Fruit fly (Drosophila melanogaster) whole organism, embryonic: ENCODE measurements around the gene dyw.

Experiments used
- B-H1 ChIP-seq: fragments of 200-800 bp; sonication (Bioruptor generic); IDR thresholded peaks from 3 replicates; pipeline ENCODE4 v1.3.6; 2022; ENCODE audit warnings: missing biosample characterization, missing genetic modification characterization
- Bgb ChIP-seq: fragments of 200-800 bp; sonication (Bioruptor generic); IDR thresholded peaks from 2 replicates; pipeline ENCODE4 v1.3.6; 2022; ENCODE audit warnings: missing biosample characterization, missing genetic modification characterization; ENCODE audit not compliant: partially characterized antibody
- Bteb2 ChIP-seq: fragments of 200-800 bp; sonication (Bioruptor generic); optimal IDR thresholded peaks from 2 replicates; lab custom pipeline; 2016; ENCODE audit warnings: missing biosample characterization, missing genetic modification characterization
- CG10209 ChIP-seq: fragments of 200-800 bp; sonication (Bioruptor generic); optimal IDR thresholded peaks from 3 replicates; lab custom pipeline; 2017; ENCODE audit warnings: missing biosample characterization, mild to moderate bottlenecking, missing genetic modification characterization, missing genetic modification reagents
- CG14860 ChIP-seq: fragments of 200-800 bp; sonication (Bioruptor generic); IDR thresholded peaks from 3 replicates; pipeline ENCODE4 v1.3.6; 2022; ENCODE audit warnings: missing biosample characterization, missing genetic modification characterization; ENCODE audit not compliant: partially characterized antibody
- CG1529 ChIP-seq: fragments of 200-800 bp; sonication (Bioruptor generic); optimal IDR thresholded peaks from 3 replicates; lab custom pipeline; 2018; ENCODE audit warnings: missing biosample characterization, missing genetic modification characterization
- CG15514 ChIP-seq: fragments of 200-800 bp; sonication (Bioruptor generic); optimal IDR thresholded peaks from 3 replicates; lab custom pipeline; 2017; ENCODE audit warnings: missing biosample characterization, missing genetic modification characterization, mild to moderate bottlenecking, moderate library complexity, missing genetic modification reagents
- CG1647 ChIP-seq: fragments of 200-800 bp; sonication (Bioruptor generic); optimal IDR thresholded peaks from 3 replicates; lab custom pipeline; 2016; ENCODE audit warnings: missing biosample characterization, missing genetic modification characterization
- CG17359 ChIP-seq: fragments of 200-800 bp; sonication (Bioruptor generic); optimal IDR thresholded peaks from 3 replicates; lab custom pipeline; 2018; ENCODE audit warnings: missing biosample characterization, mild to moderate bottlenecking, missing genetic modification characterization, moderate library complexity
- CG2116 ChIP-seq: fragments of 200-800 bp; sonication (Bioruptor generic); optimal IDR thresholded peaks from 3 replicates; lab custom pipeline; 2018; ENCODE audit warnings: missing biosample characterization, mild to moderate bottlenecking, missing genetic modification characterization
- CG2202 ChIP-seq: fragments of 200-800 bp; sonication (Bioruptor generic); optimal IDR thresholded peaks from 2 replicates; lab custom pipeline; 2018; ENCODE audit warnings: missing biosample characterization, mild to moderate bottlenecking, missing genetic modification characterization
- CG32772 ChIP-seq: fragments of 200-800 bp; sonication (Bioruptor generic); IDR thresholded peaks from 2 replicates; pipeline ENCODE4 v1.3.6; 2022; ENCODE audit warnings: missing biosample characterization, missing genetic modification characterization
- CG3726 ChIP-seq: fragments of 200-800 bp; sonication (Bioruptor generic); IDR thresholded peaks from 3 replicates; pipeline ENCODE4, ENCODE4 v1.3.6; 2022; ENCODE audit warnings: missing biosample characterization, missing genetic modification characterization
- CG3995 ChIP-seq: fragments of 200-800 bp; sonication (Bioruptor generic); optimal IDR thresholded peaks from 3 replicates; lab custom pipeline; 2016; ENCODE audit warnings: missing biosample characterization, missing genetic modification characterization
- CG42726 ChIP-seq: fragments of 200-800 bp; sonication (Bioruptor generic); IDR thresholded peaks from 2 replicates; pipeline ENCODE4 v1.3.6; 2022; ENCODE audit warnings: missing biosample characterization, missing genetic modification characterization; ENCODE audit not compliant: partially characterized antibody
- CG6175 ChIP-seq: fragments of 200-800 bp; sonication (Bioruptor generic); IDR thresholded peaks from 3 replicates; pipeline ENCODE4 v1.3.6; 2022; ENCODE audit warnings: missing biosample characterization, missing genetic modification characterization
- CG6854 ChIP-seq: fragments of 200-800 bp; sonication (Bioruptor generic); optimal IDR thresholded peaks from 3 replicates; lab custom pipeline; 2017; ENCODE audit warnings: missing biosample characterization, mild to moderate bottlenecking, missing genetic modification characterization
- CG7357 ChIP-seq: fragments of 200-800 bp; sonication (Bioruptor generic); IDR thresholded peaks from 3 replicates; pipeline ENCODE4 v1.3.6; 2022; ENCODE audit warnings: missing biosample characterization, missing genetic modification characterization
- CG7963 ChIP-seq: fragments of 200-800 bp; sonication (Bioruptor generic); IDR thresholded peaks from 3 replicates; pipeline ENCODE4 v1.3.6; 2022; ENCODE audit warnings: missing biosample characterization, missing genetic modification characterization; ENCODE audit not compliant: partially characterized antibody
- Ets65A ChIP-seq: fragments of 200-800 bp; sonication (Bioruptor generic); peaks from one replicate; lab custom pipeline; 2016; ENCODE audit warnings: missing biosample characterization, missing genetic modification characterization
- GATAe ChIP-seq: fragments of 200-800 bp; sonication (Bioruptor generic); conservative IDR thresholded peaks from 2 replicates; pipeline ENCODE4 v1.3.6; 2022; ENCODE audit warnings: missing biosample characterization, missing genetic modification characterization
- HLH54F ChIP-seq: fragments of 200-800 bp; sonication (Bioruptor generic); optimal IDR thresholded peaks from 3 replicates; lab custom pipeline; 2016; ENCODE audit warnings: missing biosample characterization, missing genetic modification characterization
- Lim3 ChIP-seq: fragments of 200-800 bp; sonication (Bioruptor generic); IDR thresholded peaks from 2 replicates; pipeline ENCODE4 v1.3.6; 2022; ENCODE audit warnings: missing biosample characterization, missing genetic modification characterization
- Mrtf ChIP-seq: fragments of 200-800 bp; sonication (Bioruptor generic); IDR thresholded peaks from 3 replicates; pipeline ENCODE4 v1.3.6; 2022; ENCODE audit warnings: missing biosample characterization, missing genetic modification characterization
- Nf-YA ChIP-seq: fragments of 200-800 bp; sonication (Bioruptor generic); IDR thresholded peaks from 2 replicates; pipeline ENCODE4 v1.3.6; 2022; ENCODE audit warnings: missing biosample characterization, missing genetic modification characterization
- Pdp1 ChIP-seq, 2 experiments: fragments of 200-800 bp; sonication (Bioruptor generic); optimal IDR thresholded peaks; 3 replicates each; lab custom pipeline; 2016; ENCODE audit warnings: missing biosample characterization in 2 of 2, missing genetic modification characterization in 2 of 2, mild to moderate bottlenecking in 1 of 2, moderate library complexity in 1 of 2
- Ptx1 ChIP-seq: fragments of 200-800 bp; sonication (Bioruptor generic); IDR thresholded peaks from 2 replicates; pipeline ENCODE4 v1.3.6; 2022; ENCODE audit warnings: missing biosample characterization, missing genetic modification characterization
- Rfx ChIP-seq: fragments of 200-800 bp; sonication (Bioruptor generic); IDR thresholded peaks from 2 replicates; pipeline ENCODE4 v1.3.6; 2022; ENCODE audit warnings: missing biosample characterization, missing genetic modification characterization
- Stat92E ChIP-seq, 3 experiments: fragments of >200 bp in 2 of 3; fragments of 200-800 bp in 1 of 3; sonication (Bioruptor generic) in 1 of 3; optimal IDR thresholded peaks; 2 replicates each; lab custom pipeline; 2017 to 2019; ENCODE audit warnings: missing biosample characterization in 3 of 3, missing genetic modification characterization in 3 of 3, mild to moderate bottlenecking in 1 of 3, moderate library complexity in 1 of 3
- TFAM ChIP-seq: fragments of 200-800 bp; sonication (Bioruptor generic); optimal IDR thresholded peaks from 2 replicates; lab custom pipeline; 2017; ENCODE audit warnings: missing biosample characterization, missing genetic modification characterization, inconsistent platforms
- Trl ChIP-seq, 3 experiments: fragments of >200 bp in 2 of 3; fragments of 200-800 bp in 1 of 3; sonication (Bioruptor generic) in 1 of 3; optimal IDR thresholded peaks; 2 replicates in 1 of 3; 3 replicates in 2 of 3; lab custom pipeline; 2016 to 2017; ENCODE audit warnings: missing biosample characterization in 1 of 3, missing genetic modification characterization in 1 of 3
- ash1 ChIP-seq: fragments of 200-800 bp; sonication (Bioruptor generic); optimal IDR thresholded peaks from 2 replicates; lab custom pipeline; 2018; ENCODE audit warnings: missing biosample characterization, mild to moderate bottlenecking, missing genetic modification characterization
- bsh ChIP-seq, 2 experiments: fragments of 200-800 bp; sonication (Bioruptor generic); optimal IDR thresholded peaks; 2 replicates each; lab custom pipeline; 2017 to 2018; ENCODE audit warnings: mild to moderate bottlenecking in 2 of 2, missing biosample characterization in 2 of 2, missing genetic modification characterization in 2 of 2, moderate library complexity in 1 of 2
- cg ChIP-seq: fragments of 200-800 bp; sonication (Bioruptor generic); optimal IDR thresholded peaks from 3 replicates; lab custom pipeline; 2019; ENCODE audit warnings: missing biosample characterization, mild to moderate bottlenecking, missing genetic modification characterization, moderate library complexity
- chinmo ChIP-seq: fragments of 200-800 bp; sonication (Bioruptor generic); IDR thresholded peaks from 4 replicates; pipeline ENCODE4 v1.3.6; 2022; ENCODE audit warnings: missing biosample characterization, missing genetic modification characterization; ENCODE audit not compliant: partially characterized antibody
- chm ChIP-seq: fragments of 200-800 bp; sonication (Bioruptor generic); IDR thresholded peaks from 2 replicates; pipeline ENCODE4 v1.3.6; 2022; ENCODE audit warnings: missing biosample characterization, missing genetic modification characterization
- dati ChIP-seq: fragments of 200-800 bp; sonication (Bioruptor generic); IDR thresholded peaks from 2 replicates; pipeline ENCODE4 v1.3.6; 2022; ENCODE audit warnings: missing biosample characterization, missing genetic modification characterization
- exex ChIP-seq: fragments of 200-800 bp; sonication (Bioruptor generic); optimal IDR thresholded peaks from 4 replicates; lab custom pipeline; 2018; ENCODE audit warnings: missing biosample characterization, mild to moderate bottlenecking, missing genetic modification characterization, moderate library complexity
- gfzf ChIP-seq: fragments of 200-800 bp; sonication (Bioruptor generic); optimal IDR thresholded peaks from 2 replicates; lab custom pipeline; 2016; ENCODE audit warnings: missing biosample characterization, mild to moderate bottlenecking, missing genetic modification characterization, moderate library complexity
- gt ChIP-seq: fragments of 200-800 bp; sonication (Bioruptor generic); IDR thresholded peaks from 2 replicates; pipeline ENCODE4 v1.3.6; 2022; ENCODE audit warnings: missing biosample characterization, missing genetic modification characterization
- insv ChIP-seq, 2 experiments: fragments of 200-800 bp; sonication (Bioruptor generic); optimal IDR thresholded peaks; 3 replicates each; lab custom pipeline; 2016 to 2018; ENCODE audit warnings: missing biosample characterization in 2 of 2, missing genetic modification characterization in 2 of 2
- mirr ChIP-seq: fragments of 200-800 bp; sonication (Bioruptor generic); optimal IDR thresholded peaks from 3 replicates; lab custom pipeline; 2018; ENCODE audit warnings: missing biosample characterization, mild to moderate bottlenecking, missing genetic modification characterization
- mld ChIP-seq: fragments of 200-800 bp; sonication (Bioruptor generic); IDR thresholded peaks from 3 replicates; pipeline ENCODE4 v1.3.6; 2022; ENCODE audit warnings: missing biosample characterization, missing genetic modification characterization; ENCODE audit not compliant: partially characterized antibody
- nerfin-2 ChIP-seq: fragments of 200-800 bp; sonication (Bioruptor generic); IDR thresholded peaks from 2 replicates; pipeline ENCODE4 v1.3.6; 2022; ENCODE audit warnings: missing biosample characterization, missing genetic modification characterization; ENCODE audit not compliant: partially characterized antibody
- onecut ChIP-seq: fragments of 200-800 bp; sonication (Bioruptor generic); IDR thresholded peaks from 2 replicates; pipeline ENCODE4 v1.3.6; 2022; ENCODE audit warnings: missing biosample characterization, missing genetic modification characterization
- pho ChIP-seq: fragments of 200-800 bp; sonication (Bioruptor generic); optimal IDR thresholded peaks from 2 replicates; lab custom pipeline; 2016; ENCODE audit warnings: missing biosample characterization, missing genetic modification characterization
- pros ChIP-seq: fragments of 200-800 bp; sonication (Bioruptor generic); optimal IDR thresholded peaks from 3 replicates; lab custom pipeline; 2019; ENCODE audit warnings: missing biosample characterization, mild to moderate bottlenecking, missing genetic modification characterization, moderate library complexity
- rib ChIP-seq: fragments of 200-800 bp; sonication (Bioruptor generic); IDR thresholded peaks from 2 replicates; pipeline ENCODE4 v1.3.6; 2022; ENCODE audit warnings: missing biosample characterization, missing genetic modification characterization
- salm ChIP-seq: fragments of 200-800 bp; sonication (Bioruptor generic); optimal IDR thresholded peaks from 2 replicates; lab custom pipeline; 2018; ENCODE audit warnings: missing biosample characterization, mild to moderate bottlenecking, missing genetic modification characterization
- sens ChIP-seq: fragments of 200-800 bp; sonication (Bioruptor generic); peaks from one replicate; lab custom pipeline; 2016; ENCODE audit warnings: missing biosample characterization, missing genetic modification characterization
- stc ChIP-seq: fragments of 200-800 bp; sonication (Bioruptor generic); IDR thresholded peaks from 2 replicates; pipeline ENCODE4 v1.3.6; 2022; ENCODE audit warnings: missing biosample characterization, missing genetic modification characterization
- unpg ChIP-seq: fragments of 200-800 bp; sonication (Bioruptor generic); optimal IDR thresholded peaks from 3 replicates; lab custom pipeline; 2018; ENCODE audit warnings: missing biosample characterization, mild to moderate bottlenecking, missing genetic modification characterization, moderate library complexity

Gene dyw

DNA sequence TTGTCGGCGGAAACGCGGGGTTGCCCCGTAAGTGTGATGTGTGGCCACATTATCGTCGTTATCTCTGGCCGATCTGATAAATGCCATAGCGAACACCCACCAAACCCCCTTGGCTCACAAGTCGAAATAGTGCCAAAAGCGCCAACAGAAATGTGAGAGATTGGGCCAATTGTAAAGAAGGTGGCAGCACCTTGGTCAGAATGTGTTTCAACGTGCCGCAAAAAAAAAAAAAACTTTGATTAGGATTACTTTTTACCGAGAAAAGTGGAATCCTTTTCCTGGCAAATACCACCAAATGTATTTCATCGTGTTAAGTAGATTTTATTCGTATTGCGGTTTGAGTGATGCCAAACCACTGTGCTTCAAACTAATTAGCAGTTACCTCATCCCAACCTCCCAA, 49.3 kb upstream of the dyw start (continued):
- no peak for TF ChIP-seq CG7963 (GFP tag; lab: Robert Waterston, UW)
- peak; percentile 95 for TF ChIP-seq Rfx (GFP tag; lab: Robert Waterston, UW)
- TF ChIP-seq CG3726 (GFP tag; lab: Robert Waterston, UW), result peak; percentile 83
- TF ChIP-seq CG32772 (GFP tag; lab: Robert Waterston, UW), result peak; percentile 75
- TF ChIP-seq unpg (GFP tag; lab: Kevin White, UChicago), result peak; percentile 80
- TF ChIP-seq mirr (GFP tag; lab: Kevin White, UChicago), result no peak
- TF ChIP-seq CG10209 (GFP tag; lab: Kevin White, UChicago), result peak; percentile 81
- TF ChIP-seq salm, result peak; percentile 4
- peak; percentile 82 for TF ChIP-seq GATAe
- TF ChIP-seq onecut (GFP tag; lab: Robert Waterston, UW), result peak; percentile 59
- TF ChIP-seq mld (GFP tag; lab: Robert Waterston, UW), result no peak
- TF ChIP-seq CG14860, result 0 out of 3 replicates have a peak, but pooled peaks have one; percentile 48
- TF ChIP-seq CG6175 (GFP tag; lab: Robert Waterston, UW), result peak; percentile 88
- TF ChIP-seq CG42726 (GFP tag; lab: Robert Waterston, UW), result no peak
- no peak for TF ChIP-seq ash1 (GFP tag; lab: Kevin White, UChicago)
- no peak; the same call in 1 of the 2 replicates for TF ChIP-seq gt
- peak; percentile 87 for TF ChIP-seq pho
- TF ChIP-seq rib (GFP tag; lab: Robert Waterston, UW), result peak; percentile 89
- no peak for TF ChIP-seq Stat92E (GFP tag; optimal IDR thresholded peaks at IDR 0.05; lab: Kevin White, UChicago)
- peak; percentile 63 for TF ChIP-seq Ets65A (GFP tag; lab: Kevin White, UChicago)
- peak; percentile 63 for TF ChIP-seq CG1647 (GFP tag; lab: Kevin White, UChicago)
- no peak for TF ChIP-seq CG2202 (tag; lab: Kevin White, UChicago)
- peak; percentile 53; the same call in 1 of the 2 replicates for TF ChIP-seq Lim3
- peak; percentile 83 for TF ChIP-seq stc (GFP tag; lab: Robert Waterston, UW)
- peak; percentile 29; the same call in 1 of the 2 replicates for TF ChIP-seq dati (GFP tag; lab: Robert Waterston, UW)
- TF ChIP-seq CG7357 (GFP tag; lab: Robert Waterston, UW), result peak; percentile 75
- no peak for TF ChIP-seq pros (GFP tag; lab: Kevin White, UChicago)
- TF ChIP-seq HLH54F, result peak; percentile 83
- TF ChIP-seq gfzf, result no peak
- TF ChIP-seq chm (GFP tag; lab: Robert Waterston, UW), result peak; percentile 56; the same call in 1 of the 2 replicates
- TF ChIP-seq CG3995 (GFP tag; lab: Kevin White, UChicago), result peak; percentile 52
- no peak for TF ChIP-seq insv (GFP tag; optimal IDR thresholded peaks at IDR 0.05; lab: Kevin White, UChicago)
- TF ChIP-seq Bgb, result no peak
- TF ChIP-seq Trl (optimal IDR thresholded peaks at IDR 0.05; lab: Kevin White, UChicago), result no peak
- TF ChIP-seq Trl (GFP tag; optimal IDR thresholded peaks at IDR 0.05; lab: Kevin White, UChicago), result peak; percentile 75
- no peak for TF ChIP-seq TFAM (GFP tag; lab: Kevin White, UChicago)
- TF ChIP-seq chinmo, result no peak
- peak; percentile 90 for TF ChIP-seq Ptx1 (GFP tag; lab: Robert Waterston, UW)
- no peak for TF ChIP-seq nerfin-2 (GFP tag; lab: Robert Waterston, UW)
- TF ChIP-seq CG6854 (GFP tag; lab: Kevin White, UChicago), result peak; percentile 53
- TF ChIP-seq sens (GFP tag; lab: Kevin White, UChicago), result peak; percentile 91
- TF ChIP-seq Bteb2, result peak; percentile 73

DNA sequence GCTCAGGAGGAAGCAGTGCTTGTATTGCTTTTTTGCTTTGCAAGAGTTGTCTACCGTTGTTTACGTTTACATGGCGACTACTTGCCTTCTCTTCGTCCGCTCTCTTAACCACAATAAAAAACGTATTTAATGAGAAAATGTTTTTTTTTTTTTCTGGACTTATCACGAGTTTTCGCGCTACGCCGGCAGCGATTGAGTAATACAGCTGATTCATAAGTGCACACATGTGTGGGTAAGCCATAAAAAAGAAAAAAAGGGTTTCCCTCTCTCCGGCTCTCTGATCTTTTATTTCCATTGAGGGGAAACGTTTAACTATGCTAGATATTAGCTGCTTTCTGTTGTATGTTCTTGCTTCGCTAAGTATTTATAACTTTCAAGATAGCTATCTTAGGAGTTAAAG, 48.4 kb upstream of the dyw start:
- TF ChIP-seq cg (GFP tag; lab: Kevin White, UChicago) (peak; percentile 11), bsh (GFP tag; optimal IDR thresholded peaks at IDR 0.05; lab: Kevin White, UChicago) (peak in 1 of 2 experiments; percentile 48), Nf-YA (GFP tag; lab: Robert Waterston, UW) (no peak), CG32772 (GFP tag; lab: Robert Waterston, UW) (no peak), CG15514 (GFP tag; lab: Kevin White, UChicago) (no peak), B-H1 (GFP tag; lab: Robert Waterston, UW) (no peak), CG1529 (no peak), exex (peak; percentile 47), CG2116 (GFP tag; lab: Kevin White, UChicago) (no peak), Pdp1 (GFP tag; optimal IDR thresholded peaks at IDR 0.05; lab: Kevin White, UChicago) (peak in 1 of 2 experiments; percentile 82), CG17359 (tag; lab: Kevin White, UChicago) (peak; percentile 65), Mrtf (GFP tag; lab: Robert Waterston, UW) (no peak)
